Worm (Caenorhabditis elegans): ENCODE results near the gene Y37B11A.3.

The Y37B11A.3 gene

DNA sequence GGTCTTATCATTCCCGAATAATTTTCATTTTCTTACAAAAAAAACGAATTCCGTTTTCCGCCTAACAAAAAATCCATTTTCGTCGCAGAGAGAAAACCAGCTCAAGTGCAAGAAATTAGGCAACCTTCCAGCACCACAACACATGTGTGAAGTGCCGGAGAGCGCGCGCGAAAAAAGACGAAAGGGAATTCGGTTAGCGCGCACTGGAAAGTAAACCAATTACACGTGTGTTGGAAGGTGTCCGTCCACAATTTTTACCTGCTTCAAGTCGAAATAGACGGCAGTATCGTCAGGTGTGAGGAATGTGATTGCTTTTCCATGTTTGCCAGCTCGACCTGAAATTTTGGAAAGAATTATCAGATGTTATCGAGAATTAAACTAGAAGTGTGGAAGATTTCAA is 49.5 kb upstream of the Y37B11A.3 start:
- no peak for TF ChIP-seq mdl-1 (tag; optimal IDR thresholded peaks at IDR 0.05)
- no peak for TF ChIP-seq F13H6.1 (tag; optimal IDR thresholded peaks at IDR 0.05)

DNA sequence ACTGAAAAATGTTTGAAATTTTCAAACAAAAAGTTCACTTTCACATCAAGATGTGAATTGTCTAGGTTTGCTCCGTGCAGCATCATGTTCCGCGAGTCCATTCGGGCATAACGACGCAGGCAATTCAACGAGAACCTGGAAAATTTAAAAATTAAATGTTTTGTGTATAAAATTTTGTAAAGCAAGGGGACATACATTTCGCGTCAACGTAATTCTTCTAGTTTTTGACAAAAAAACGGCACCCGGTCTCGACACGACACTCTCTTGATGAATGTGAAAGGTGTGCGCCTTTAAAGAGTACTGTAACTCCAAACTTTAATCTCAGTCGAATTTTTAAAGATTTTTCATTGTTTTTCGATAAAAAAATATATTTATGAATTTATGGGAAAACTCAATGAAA is 48.9 kb upstream of the Y37B11A.3 start, which contains the start of gene R12B2.6:
R12B2.6 (minus strand) TSS at position 101 of the 400 bp plus-strand sequence.
- TF ChIP-seq gmeb-1 (tag; optimal IDR thresholded peaks at IDR 0.05) (no peak), C34F6.9 (tag; optimal IDR thresholded peaks at IDR 0.05) (no peak), unc-62 (GFP tag; optimal IDR thresholded peaks at IDR 0.05) (no peak), nhr-21 (tag; optimal IDR thresholded peaks at IDR 0.05) (no peak)

DNA sequence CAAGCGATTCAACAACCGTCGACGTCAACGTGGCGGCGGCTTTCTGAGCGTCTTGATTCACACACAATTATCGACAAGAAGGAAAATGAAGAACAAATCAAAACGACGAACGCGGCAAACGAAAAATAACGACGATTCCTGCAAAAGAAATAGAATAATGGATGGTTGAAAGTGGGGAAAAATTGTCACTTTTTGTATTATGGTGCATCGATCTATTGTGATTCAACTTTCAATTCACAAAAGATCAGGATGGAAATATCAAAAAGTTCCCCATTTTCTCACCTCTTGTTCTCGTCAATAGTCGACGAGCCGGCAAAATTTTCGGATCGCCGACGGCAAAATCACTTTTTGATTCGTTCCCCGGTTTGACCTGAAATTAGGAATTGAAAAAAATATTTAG is 48.3 kb upstream of the Y37B11A.3 start, which contains the start of the genes R12B2.13 and mdt-15:
R12B2.13 (minus strand) TSS at position 101 of the 400 bp plus-strand sequence.
mdt-15 (minus strand) TSS at position 376 of the 400 bp plus-strand sequence.
- no peak for TF ChIP-seq egl-27 (tag; optimal IDR thresholded peaks at IDR 0.05)
- TF ChIP-seq ceh-82 (tag; optimal IDR thresholded peaks at IDR 0.05): no peak
- no peak for TF ChIP-seq sem-4 (tag; optimal IDR thresholded peaks at IDR 0.05)
- TF ChIP-seq R02D3.7 (tag; optimal IDR thresholded peaks at IDR 0.05): no peak
- no peak for TF ChIP-seq alr-1 (tag; optimal IDR thresholded peaks at IDR 0.05)
- TF ChIP-seq nhr-10 (tag; optimal IDR thresholded peaks at IDR 0.05): no peak
- no peak for TF ChIP-seq gmeb-1 (tag; optimal IDR thresholded peaks at IDR 0.05)
- TF ChIP-seq sma-9 (GFP tag; optimal IDR thresholded peaks at IDR 0.05): no peak
- TF ChIP-seq sma-9 (tag; optimal IDR thresholded peaks at IDR 0.05): no peak
- TF ChIP-seq nhr-21 (tag; optimal IDR thresholded peaks at IDR 0.05): no peak
- TF ChIP-seq mab-5 (tag; optimal IDR thresholded peaks at IDR 0.05): no peak
- no peak for TF ChIP-seq mbf-1 (tag; optimal IDR thresholded peaks at IDR 0.05)
- no peak for TF ChIP-seq peb-1 (tag; optimal IDR thresholded peaks at IDR 0.05)
- no peak for TF ChIP-seq ztf-4 (tag; optimal IDR thresholded peaks at IDR 0.05)

DNA sequence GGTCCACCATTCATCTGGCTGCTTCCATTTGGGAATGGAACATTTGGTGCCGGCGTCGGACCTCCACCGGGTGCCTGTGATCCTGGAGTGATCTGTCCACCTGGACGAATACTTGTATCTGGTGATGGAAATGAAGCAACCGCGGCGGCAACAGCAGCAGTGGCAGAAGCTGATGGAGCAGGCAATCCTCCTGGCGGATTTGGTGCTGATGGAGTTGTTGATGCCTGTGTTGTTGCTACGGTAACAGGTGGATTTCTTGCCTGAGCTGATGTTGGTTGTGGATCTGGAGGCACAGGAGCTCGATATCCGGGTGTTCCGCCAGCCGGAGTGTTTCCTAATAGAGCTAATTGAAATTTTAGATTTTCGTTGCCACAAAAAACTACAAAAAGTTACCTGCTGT is 47.3 kb upstream of the Y37B11A.3 start:
- TF ChIP-seq dmd-4 (tag; optimal IDR thresholded peaks at IDR 0.05) (no peak), sma-3 (GFP tag; optimal IDR thresholded peaks at IDR 0.05) (no peak), mab-5 (tag; optimal IDR thresholded peaks at IDR 0.05) (no peak), ceh-16 (tag; optimal IDR thresholded peaks at IDR 0.05) (no peak), ZK546.5 (tag; optimal IDR thresholded peaks at IDR 0.05) (no peak), lin-11 (tag; optimal IDR thresholded peaks at IDR 0.05) (no peak), ztf-11 (tag; optimal IDR thresholded peaks at IDR 0.05) (no peak), peb-1 (tag; optimal IDR thresholded peaks at IDR 0.05) (no peak), elt-1 (tag; optimal IDR thresholded peaks at IDR 0.05) (no peak), crh-2 (tag; optimal IDR thresholded peaks at IDR 0.05) (no peak), unc-62 (GFP tag; optimal IDR thresholded peaks at IDR 0.05) (no peak), nhr-10 (tag; optimal IDR thresholded peaks at IDR 0.05) (no peak), blmp-1 (tag; optimal IDR thresholded peaks at IDR 0.05; ENCODE audit: insufficient read depth) (no peak), fos-1 (tag; optimal IDR thresholded peaks at IDR 0.05) (no peak), ama-1 (optimal IDR thresholded peaks at IDR 0.05) (no peak)

DNA sequence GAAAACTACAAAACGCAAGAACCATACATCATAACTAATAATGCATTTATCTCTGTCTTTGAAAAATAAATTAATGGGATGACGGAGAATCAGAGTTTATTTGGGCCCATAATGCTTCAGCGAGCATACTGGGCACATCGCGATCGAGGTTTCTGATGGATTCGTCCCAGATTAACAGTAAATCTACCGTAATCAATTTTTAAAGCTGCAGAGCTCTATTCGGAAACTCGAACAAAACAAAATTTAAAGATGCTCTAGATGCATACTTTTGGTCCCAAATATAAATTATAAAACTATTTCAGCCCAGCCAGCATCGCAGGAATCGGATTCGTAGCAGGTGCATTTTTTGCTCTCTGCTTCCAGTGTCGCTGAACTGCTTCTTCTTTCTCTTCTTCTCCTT is 42.9 kb upstream of the Y37B11A.3 start:
- TF ChIP-seq lsy-2 (tag; optimal IDR thresholded peaks at IDR 0.05): no peak
- TF ChIP-seq nhr-6 (tag; optimal IDR thresholded peaks at IDR 0.05): no peak
- TF ChIP-seq R02D3.7 (tag; optimal IDR thresholded peaks at IDR 0.05): no peak
- TF ChIP-seq dmd-4 (tag; optimal IDR thresholded peaks at IDR 0.05): no peak
- no peak for TF ChIP-seq blmp-1 (tag; optimal IDR thresholded peaks at IDR 0.05; ENCODE audit: insufficient read depth)
- TF ChIP-seq peb-1 (tag; optimal IDR thresholded peaks at IDR 0.05): no peak
- TF ChIP-seq egl-27 (tag; optimal IDR thresholded peaks at IDR 0.05): no peak
- TF ChIP-seq F13H6.1 (tag; optimal IDR thresholded peaks at IDR 0.05): no peak
- no peak for TF ChIP-seq skn-1 (tag; optimal IDR thresholded peaks at IDR 0.05)
- no peak for TF ChIP-seq zag-1 (tag; optimal IDR thresholded peaks at IDR 0.05)
- no peak for TF ChIP-seq Y55F3AM.14 (GFP tag; optimal IDR thresholded peaks at IDR 0.05)
- no peak for TF ChIP-seq elt-1 (tag; optimal IDR thresholded peaks at IDR 0.05)
- TF ChIP-seq nhr-12 (tag; optimal IDR thresholded peaks at IDR 0.05): no peak

Measured in whole organism, L2 larva.